Worm (Caenorhabditis elegans) whole organism, L1 larva: ENCODE data around the gene T04A8.7.
A peak's percentile ranks its signal among the peaks of the same experiment; 100 is the strongest.

ENCODE experiments used
- ama-1 ChIP-seq: fragments of 150-350 bp; optimal IDR thresholded peaks from 2 replicates; lab custom pipeline; 2014
- ceh-82 ChIP-seq, 3 experiments: fragments of 150-350 bp in 1 of 3; sonication (generic microtip) in 2 of 3; optimal IDR thresholded peaks; 2 replicates each; lab custom pipeline; 2014 to 2017; ENCODE audit warnings: missing biosample characterization in 3 of 3, missing genetic modification characterization in 3 of 3
- dpl-1 ChIP-seq, 3 experiments: fragments of 150-350 bp in 2 of 3; sonication (generic microtip) in 1 of 3; optimal IDR thresholded peaks; 2 replicates each; lab custom pipeline; 2014 to 2017; ENCODE audit warnings: missing biosample characterization in 3 of 3, missing genetic modification characterization in 3 of 3, missing genetic modification reagents in 3 of 3
- lin-13 ChIP-seq: fragments of 150-350 bp; optimal IDR thresholded peaks from 2 replicates; lab custom pipeline; 2014; ENCODE audit warnings: missing biosample characterization, missing genetic modification reagents, missing genetic modification characterization
- lin-15B ChIP-seq: fragments of 150-350 bp; sonication (generic microtip); optimal IDR thresholded peaks from 3 replicates; lab custom pipeline; 2014; ENCODE audit warnings: missing biosample characterization, missing genetic modification characterization
- swsn-7 ChIP-seq: sonication (generic microtip); optimal IDR thresholded peaks from 2 replicates; lab custom pipeline; 2016; ENCODE audit warnings: missing genetic modification characterization, missing compliant biosample characterization
- unc-62 ChIP-seq: fragments of 150-350 bp; optimal IDR thresholded peaks from 2 replicates; lab custom pipeline; 2014; ENCODE audit warnings: missing biosample characterization, missing genetic modification reagents, missing genetic modification characterization

DNA sequence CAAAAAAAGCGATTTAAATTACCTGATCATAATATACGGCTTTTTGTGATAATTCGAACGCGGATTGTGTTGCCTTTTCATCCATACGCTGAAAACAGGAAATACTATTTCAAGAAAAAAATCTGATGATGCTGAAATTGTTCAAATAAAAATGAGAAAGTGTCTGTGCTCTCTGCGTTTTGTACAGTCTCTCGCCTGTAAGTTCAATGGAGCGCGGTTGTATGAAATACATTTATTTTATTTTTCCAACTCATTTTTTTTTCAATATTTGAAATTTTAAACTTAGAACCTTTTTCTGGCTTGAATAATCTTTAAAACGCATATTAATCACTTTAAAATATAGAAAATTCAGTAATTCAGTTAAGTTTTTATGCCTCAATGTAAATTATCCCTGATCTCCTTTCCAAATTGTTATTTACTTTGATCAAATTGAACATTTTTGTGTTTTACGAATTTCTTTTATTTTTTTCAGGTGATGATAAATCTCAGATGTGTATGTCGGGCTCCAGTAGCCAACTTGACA lies 8.8 kb downstream of the T04A8.7 start, which contains the start of the genes clp-2 and mrpl-16:
- TF ChIP-seq dpl-1 (GFP tag; optimal IDR thresholded peaks at IDR 0.05; lab: Kevin White, UChicago) (peak; percentile 21 to 68 (median 46)), lin-15B (no peak), ceh-82 (tag; optimal IDR thresholded peaks at IDR 0.05; lab: Kevin White, UChicago) (peak in 1 of 3 experiments; percentile 21), ama-1 (no peak), lin-13 (GFP tag; lab: Kevin White, UChicago) (no peak), swsn-7 (tag; lab: Kevin White, UChicago) (peak; percentile 24), unc-62 (GFP tag; lab: Kevin White, UChicago) (no peak)
